Worm (Caenorhabditis elegans) whole organism, young adult: ENCODE data around the gene R151.1.

Source experiments
- Y56A3A.18 ChIP-seq: fragments of 200-800 bp; sonication (Bioruptor generic); IDR thresholded peaks from 2 replicates; pipeline ENCODE4 v1.3.6; 2022; ENCODE audit warnings: missing genetic modification reagents, missing genetic modification characterization, missing compliant biosample characterization
- ama-1 ChIP-seq, 3 experiments: fragments of 150-350 bp in 1 of 3; sonication (generic microtip) in 2 of 3; optimal IDR thresholded peaks; 2 replicates each; lab custom pipeline; 2014 to 2018; ENCODE audit warnings: missing biosample characterization in 2 of 3, missing genetic modification characterization in 2 of 3, missing genetic modification reagents in 2 of 3
- ccch-3 ChIP-seq: fragments of 200-800 bp; sonication (Bioruptor generic); optimal IDR thresholded peaks from 2 replicates; lab custom pipeline; 2018; ENCODE audit warnings: mild to moderate bottlenecking, missing genetic modification characterization, missing compliant biosample characterization
- hlh-26 ChIP-seq: fragments of 200-800 bp; sonication (Bioruptor generic); conservative IDR thresholded peaks from 2 replicates; pipeline ENCODE4 v1.3.6; 2022; ENCODE audit warnings: missing genetic modification reagents, missing genetic modification characterization, missing compliant biosample characterization
- lsy-27 ChIP-seq: sonication (generic microtip); optimal IDR thresholded peaks from 2 replicates; lab custom pipeline; 2017; ENCODE audit warnings: missing genetic modification characterization, mild to moderate bottlenecking, missing compliant biosample characterization, antibody characterized with exemption, missing genotype, borderline replicate concordance; ENCODE audit not compliant: insufficient read depth
- madf-6 ChIP-seq: fragments of 200-800 bp; sonication (Bioruptor generic); IDR thresholded peaks from 2 replicates; pipeline ENCODE4 v1.3.6; 2022; ENCODE audit warnings: missing genetic modification reagents, missing genetic modification characterization, missing compliant biosample characterization
- rpc-1 ChIP-seq, 2 experiments: fragments of 150-350 bp in 1 of 2; sonication (generic microtip) in 1 of 2; optimal IDR thresholded peaks; 2 replicates each; lab custom pipeline; 2014 to 2018; ENCODE audit warnings: missing biosample characterization in 1 of 2, missing genetic modification characterization in 1 of 2, missing genetic modification reagents in 1 of 2, missing genotype in 1 of 2
- snpc-1.1 ChIP-seq: sonication (generic microtip); optimal IDR thresholded peaks from 2 replicates; lab custom pipeline; 2017; ENCODE audit warnings: missing genetic modification characterization, mild to moderate bottlenecking, missing compliant biosample characterization, antibody characterized with exemption, moderate library complexity, missing genotype, missing genetic modification reagents; ENCODE audit not compliant: insufficient read depth
- snpc-1.3 ChIP-seq: sonication (generic microtip); optimal IDR thresholded peaks from 2 replicates; lab custom pipeline; 2017; ENCODE audit warnings: missing genetic modification characterization, mild to moderate bottlenecking, missing compliant biosample characterization, antibody characterized with exemption, moderate library complexity, missing genotype, missing genetic modification reagents; ENCODE audit not compliant: insufficient read depth
- unc-62 ChIP-seq: fragments of 150-350 bp; optimal IDR thresholded peaks from 2 replicates; lab custom pipeline; 2014; ENCODE audit warnings: missing biosample characterization, missing genetic modification reagents, missing genetic modification characterization
- zim-3 ChIP-seq: sonication (generic microtip); optimal IDR thresholded peaks from 2 replicates; lab custom pipeline; 2017; ENCODE audit warnings: mild to moderate bottlenecking, missing genetic modification characterization, moderate library complexity, missing compliant biosample characterization

DNA sequence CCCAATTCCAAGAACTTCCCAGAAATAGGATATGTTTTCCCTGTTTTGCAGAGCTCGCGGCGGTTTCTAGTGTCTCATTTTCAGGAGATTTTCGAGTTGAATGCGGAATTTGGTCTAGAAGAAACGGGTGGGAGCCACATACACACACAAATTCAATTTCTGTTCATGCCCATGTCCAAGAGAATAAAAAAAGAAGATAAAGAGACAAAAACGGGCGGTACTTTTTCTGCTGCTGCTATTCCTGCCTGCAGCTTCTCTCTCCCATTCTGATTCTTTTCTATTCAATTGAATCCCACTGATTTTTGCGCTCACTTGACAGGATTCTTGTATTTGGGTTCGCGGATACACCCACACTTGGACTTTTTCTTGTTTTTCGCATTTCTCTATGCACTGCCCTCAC is 46.3 kb downstream of the R151.1 start:
- TF ChIP-seq madf-6 (no peak), rpc-1 (optimal IDR thresholded peaks at IDR 0.05; lab: Kevin White, UChicago) (no peak), rpc-1 (tag; optimal IDR thresholded peaks at IDR 0.05; lab: Kevin White, UChicago) (no peak), ama-1 (optimal IDR thresholded peaks at IDR 0.05; lab: Kevin White, UChicago) (no peak), ama-1 (GFP tag; optimal IDR thresholded peaks at IDR 0.05; lab: Kevin White, UChicago) (no peak), lsy-27 (tag; lab: Kevin White, UChicago) (no peak), zim-3 (no peak), hlh-26 (GFP tag; lab: Robert Waterston, UW) (no peak), snpc-1.3 (no peak), ccch-3 (GFP tag; lab: Kevin White, UChicago) (no peak), unc-62 (GFP tag; lab: Kevin White, UChicago) (no peak), Y56A3A.18 (GFP tag; lab: Robert Waterston, UW) (no peak), snpc-1.1 (tag; lab: Kevin White, UChicago) (no peak)
